Fruit fly (Drosophila melanogaster) whole organism, prepupa: ENCODE data around the gene Ythdc1.

Source experiments
- Blimp-1 ChIP-seq: fragments of 200-800 bp; sonication (Bioruptor generic); optimal IDR thresholded peaks from 3 replicates; lab custom pipeline; 2017; ENCODE audit warnings: missing biosample characterization, missing genetic modification characterization, mild to moderate bottlenecking, moderate library complexity, missing genetic modification reagents
- CG1621 ChIP-seq: fragments of 200-800 bp; sonication (Bioruptor generic); optimal IDR thresholded peaks from 3 replicates; lab custom pipeline; 2018; ENCODE audit warnings: missing biosample characterization, mild to moderate bottlenecking, missing genetic modification characterization
- CG34406 ChIP-seq: fragments of 200-800 bp; sonication (Bioruptor generic); optimal IDR thresholded peaks from 3 replicates; lab custom pipeline; 2016; ENCODE audit warnings: missing biosample characterization, missing genetic modification characterization
- CG6854 ChIP-seq: fragments of 200-800 bp; sonication (Bioruptor generic); optimal IDR thresholded peaks from 2 replicates; lab custom pipeline; 2017; ENCODE audit warnings: missing biosample characterization, mild to moderate bottlenecking, missing genetic modification characterization
- CG8632 ChIP-seq: fragments of 200-800 bp; sonication (Bioruptor generic); optimal IDR thresholded peaks from 3 replicates; lab custom pipeline; 2016; ENCODE audit warnings: missing biosample characterization, missing genetic modification characterization
- dsx ChIP-seq: fragments of 200-800 bp; optimal IDR thresholded peaks from 3 replicates; lab custom pipeline; 2019; ENCODE audit warnings: missing biosample characterization, mild to moderate bottlenecking, missing genetic modification characterization, moderate library complexity; ENCODE audit not compliant: poor library complexity, severe bottlenecking
- salr ChIP-seq, 2 experiments: fragments of 200-800 bp; sonication (Bioruptor generic); optimal IDR thresholded peaks; 3 replicates each; lab custom pipeline; 2016 to 2018; ENCODE audit warnings: missing biosample characterization in 2 of 2, missing genetic modification characterization in 2 of 2, mild to moderate bottlenecking in 1 of 2
- svp ChIP-seq: fragments of 200-800 bp; sonication (Bioruptor generic); peaks from one replicate; lab custom pipeline; 2016; ENCODE audit warnings: missing biosample characterization, missing genetic modification characterization

dm6 chr3L:3398496-3398895 lies 24.5 kb upstream of the Ythdc1 start:
- TF ChIP-seq CG34406 (GFP tag; lab: Kevin White, UChicago) (no peak), CG1621 (tag; lab: Kevin White, UChicago) (no peak), svp (GFP tag; lab: Kevin White, UChicago) (peak; percentile 85), Blimp-1 (no peak), salr (GFP tag; optimal IDR thresholded peaks at IDR 0.05; lab: Kevin White, UChicago) (no peak), CG8632 (GFP tag; lab: Kevin White, UChicago) (no peak), CG6854 (no peak), dsx (no peak)
